Fruit fly (Drosophila melanogaster): ENCODE data around the gene CG33125.

DNA sequence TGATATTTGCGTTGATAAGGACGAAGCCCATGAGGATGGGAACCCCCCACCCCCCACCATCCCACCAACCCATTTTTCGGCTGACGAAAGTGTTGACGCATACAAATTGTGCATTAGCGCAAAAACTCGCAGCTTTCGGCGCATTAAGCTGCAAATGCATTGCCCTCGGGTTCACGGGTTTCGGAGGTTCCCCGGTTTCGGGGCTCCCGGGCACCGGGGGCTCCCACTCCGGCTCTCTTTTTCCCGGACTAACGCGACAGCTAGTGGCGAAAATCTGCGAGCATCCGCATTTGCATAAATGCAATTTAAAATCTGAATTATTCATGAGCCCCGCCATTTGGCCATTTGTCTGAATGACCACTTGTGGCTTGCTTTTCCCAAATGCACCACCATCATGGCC is 24.7 kb downstream of the CG33125 start:
- TF ChIP-seq CG32121 (GFP tag; IDR thresholded peaks at IDR 0.05) (no peak), CG4496 (GFP tag; IDR thresholded peaks at IDR 0.05) (no peak), rn (GFP tag; IDR thresholded peaks at IDR 0.05) (no peak), CG8301 (tag; optimal IDR thresholded peaks at IDR 0.05) (no peak), CG14655 (GFP tag; optimal IDR thresholded peaks at IDR 0.05) (no peak), EcR (GFP tag; optimal IDR thresholded peaks at IDR 0.05) (no peak), CG13204 (GFP tag; optimal IDR thresholded peaks at IDR 0.05) (no peak), CG8159 (tag; optimal IDR thresholded peaks at IDR 0.05) (no peak), CG34367 (tag; optimal IDR thresholded peaks at IDR 0.05) (no peak), CG9948 (tag; optimal IDR thresholded peaks at IDR 0.05) (no peak), CG17806 (tag; optimal IDR thresholded peaks at IDR 0.05) (no peak), CG15710 (tag; optimal IDR thresholded peaks at IDR 0.05) (no peak)

All from whole organism, pupa.